Fruit fly (Drosophila melanogaster) whole organism, prepupa: ENCODE measurements around the gene CG32647.

ENCODE experiments used
- Blimp-1 ChIP-seq: fragments of 200-800 bp; sonication (Bioruptor generic); optimal IDR thresholded peaks from 3 replicates; lab custom pipeline; 2017; ENCODE audit warnings: missing biosample characterization, missing genetic modification characterization, mild to moderate bottlenecking, moderate library complexity, missing genetic modification reagents
- CG10669 ChIP-seq: fragments of 200-800 bp; sonication (Bioruptor generic); optimal IDR thresholded peaks from 3 replicates; lab custom pipeline; 2018; ENCODE audit warnings: missing biosample characterization, mild to moderate bottlenecking, missing genetic modification characterization, moderate library complexity
- CG11294 ChIP-seq: fragments of 200-800 bp; sonication (Bioruptor generic); IDR thresholded peaks from 2 replicates; pipeline ENCODE4 v1.3.6; 2022; ENCODE audit warnings: missing biosample characterization, missing genetic modification characterization
- CG11762 ChIP-seq: fragments of 200-800 bp; sonication (Bioruptor generic); optimal IDR thresholded peaks from 3 replicates; lab custom pipeline; 2016; ENCODE audit warnings: missing biosample characterization, missing genetic modification characterization; ENCODE audit not compliant: insufficient read depth
- CG11902 ChIP-seq: fragments of 200-800 bp; sonication (Bioruptor generic); optimal IDR thresholded peaks from 3 replicates; lab custom pipeline; 2016; ENCODE audit warnings: missing biosample characterization, missing genetic modification characterization
- CG15336 ChIP-seq: fragments of 200-800 bp; sonication (Bioruptor generic); IDR thresholded peaks from 2 replicates; pipeline ENCODE4 v1.3.6; 2022; ENCODE audit warnings: missing biosample characterization, missing genetic modification characterization
- CG1621 ChIP-seq: fragments of 200-800 bp; sonication (Bioruptor generic); optimal IDR thresholded peaks from 3 replicates; lab custom pipeline; 2018; ENCODE audit warnings: missing biosample characterization, mild to moderate bottlenecking, missing genetic modification characterization
- CG16779 ChIP-seq: fragments of 200-800 bp; sonication (Bioruptor generic); optimal IDR thresholded peaks from 3 replicates; lab custom pipeline; 2017; ENCODE audit warnings: missing biosample characterization, mild to moderate bottlenecking, missing genetic modification characterization
- CG3032 ChIP-seq: fragments of 200-800 bp; optimal IDR thresholded peaks from 2 replicates; lab custom pipeline; 2019; ENCODE audit warnings: missing biosample characterization, mild to moderate bottlenecking, missing genetic modification characterization, moderate library complexity
- CG31627 ChIP-seq: fragments of 200-800 bp; sonication (Bioruptor generic); optimal IDR thresholded peaks from 3 replicates; lab custom pipeline; 2016; ENCODE audit warnings: missing biosample characterization, missing genetic modification characterization
- CG34406 ChIP-seq: fragments of 200-800 bp; sonication (Bioruptor generic); optimal IDR thresholded peaks from 3 replicates; lab custom pipeline; 2016; ENCODE audit warnings: missing biosample characterization, missing genetic modification characterization
- CG3919 ChIP-seq: fragments of 200-800 bp; sonication (Bioruptor generic); optimal IDR thresholded peaks from 3 replicates; lab custom pipeline; 2016; ENCODE audit warnings: missing biosample characterization, missing genetic modification characterization
- CG4318 ChIP-seq: fragments of 200-800 bp; sonication (Bioruptor generic); optimal IDR thresholded peaks from 3 replicates; lab custom pipeline; 2017; ENCODE audit warnings: missing biosample characterization, mild to moderate bottlenecking, missing genetic modification characterization
- CG6276 ChIP-seq: fragments of 200-800 bp; sonication (Bioruptor generic); optimal IDR thresholded peaks from 2 replicates; lab custom pipeline; 2017; ENCODE audit warnings: missing biosample characterization, mild to moderate bottlenecking, missing genetic modification characterization
- CG6792 ChIP-seq: fragments of 200-800 bp; sonication (Bioruptor generic); optimal IDR thresholded peaks from 3 replicates; lab custom pipeline; 2016; ENCODE audit warnings: missing biosample characterization, missing genetic modification characterization
- CG6854 ChIP-seq: fragments of 200-800 bp; sonication (Bioruptor generic); optimal IDR thresholded peaks from 2 replicates; lab custom pipeline; 2017; ENCODE audit warnings: missing biosample characterization, mild to moderate bottlenecking, missing genetic modification characterization
- CG8119 ChIP-seq: fragments of 200-800 bp; sonication (Bioruptor generic); IDR thresholded peaks from 3 replicates; pipeline ENCODE4 v1.3.6; 2022; ENCODE audit warnings: missing biosample characterization, missing genetic modification characterization
- CG8632 ChIP-seq: fragments of 200-800 bp; sonication (Bioruptor generic); optimal IDR thresholded peaks from 3 replicates; lab custom pipeline; 2016; ENCODE audit warnings: missing biosample characterization, missing genetic modification characterization
- CG9139 ChIP-seq: fragments of 200-800 bp; sonication (Bioruptor generic); optimal IDR thresholded peaks from 3 replicates; lab custom pipeline; 2017; ENCODE audit warnings: missing biosample characterization, mild to moderate bottlenecking, missing genetic modification characterization
- Eip78C ChIP-seq: fragments of 200-800 bp; sonication (Bioruptor generic); peaks from one replicate; lab custom pipeline; 2016; ENCODE audit warnings: missing biosample characterization, missing genetic modification characterization
- Eip93F ChIP-seq: fragments of 200-800 bp; sonication (Bioruptor generic); optimal IDR thresholded peaks from 2 replicates; lab custom pipeline; 2016; ENCODE audit warnings: missing biosample characterization, mild to moderate bottlenecking, missing genetic modification characterization
- Hr38 ChIP-seq: sonication (Bioruptor generic); optimal IDR thresholded peaks from 2 replicates; lab custom pipeline; 2016; ENCODE audit warnings: missing biosample characterization, missing genetic modification characterization
- Hr39 ChIP-seq: fragments of 200-800 bp; sonication (Bioruptor generic); optimal IDR thresholded peaks from 2 replicates; lab custom pipeline; 2016; ENCODE audit warnings: missing biosample characterization, missing genetic modification characterization
- Lpt ChIP-seq: fragments of 200-800 bp; sonication (Bioruptor generic); optimal IDR thresholded peaks from 3 replicates; lab custom pipeline; 2016; ENCODE audit warnings: missing biosample characterization, missing genetic modification characterization
- Met ChIP-seq: fragments of 200-800 bp; sonication (Bioruptor generic); optimal IDR thresholded peaks from 3 replicates; lab custom pipeline; 2016; ENCODE audit warnings: missing biosample characterization, missing genetic modification characterization
- OdsH ChIP-seq: fragments of 200-800 bp; sonication (Bioruptor generic); optimal IDR thresholded peaks from 3 replicates; lab custom pipeline; 2016; ENCODE audit warnings: missing biosample characterization, missing genetic modification characterization
- Smox ChIP-seq: fragments of 200-800 bp; sonication (Bioruptor generic); optimal IDR thresholded peaks from 3 replicates; lab custom pipeline; 2016; ENCODE audit warnings: missing biosample characterization, missing genetic modification characterization
- Sox102F ChIP-seq: fragments of 200-800 bp; sonication (Bioruptor generic); optimal IDR thresholded peaks from 2 replicates; lab custom pipeline; 2016; ENCODE audit warnings: missing biosample characterization, mild to moderate bottlenecking, missing genetic modification characterization
- Sox14 ChIP-seq: fragments of 200-800 bp; sonication (Bioruptor generic); optimal IDR thresholded peaks from 3 replicates; lab custom pipeline; 2016; ENCODE audit warnings: missing biosample characterization, missing genetic modification characterization
- Sox15 ChIP-seq: fragments of 200-800 bp; sonication (Bioruptor generic); optimal IDR thresholded peaks from 3 replicates; lab custom pipeline; 2016; ENCODE audit warnings: missing biosample characterization, missing genetic modification characterization
- achi ChIP-seq: fragments of 200-800 bp; sonication (Bioruptor generic); optimal IDR thresholded peaks from 3 replicates; lab custom pipeline; 2016; ENCODE audit warnings: missing biosample characterization, missing genetic modification characterization
- acj6 ChIP-seq: fragments of 200-800 bp; sonication (Bioruptor generic); optimal IDR thresholded peaks from 3 replicates; lab custom pipeline; 2016; ENCODE audit warnings: missing biosample characterization, missing genetic modification characterization
- cyc ChIP-seq: fragments of 200-800 bp; sonication (Bioruptor generic); optimal IDR thresholded peaks from 3 replicates; lab custom pipeline; 2016; ENCODE audit warnings: missing biosample characterization, missing genetic modification characterization
- dac ChIP-seq: fragments of 200-800 bp; sonication (Bioruptor generic); optimal IDR thresholded peaks from 2 replicates; lab custom pipeline; 2017; ENCODE audit warnings: missing biosample characterization, mild to moderate bottlenecking, missing genetic modification characterization
- eg ChIP-seq: fragments of 200-800 bp; sonication (Bioruptor generic); IDR thresholded peaks from 3 replicates; pipeline ENCODE4 v1.3.6; 2022; ENCODE audit warnings: missing biosample characterization, missing genetic modification characterization
- esn ChIP-seq: fragments of 200-800 bp; sonication (Bioruptor generic); optimal IDR thresholded peaks from 2 replicates; lab custom pipeline; 2016; ENCODE audit warnings: missing biosample characterization, mild to moderate bottlenecking, missing genetic modification characterization, moderate library complexity
- fd59A ChIP-seq: fragments of 200-800 bp; sonication (Bioruptor generic); optimal IDR thresholded peaks from 2 replicates; lab custom pipeline; 2017; ENCODE audit warnings: missing biosample characterization, mild to moderate bottlenecking, missing genetic modification characterization, missing genetic modification reagents
- fd85E ChIP-seq: fragments of 200-800 bp; sonication (Bioruptor generic); optimal IDR thresholded peaks from 3 replicates; lab custom pipeline; 2016; ENCODE audit warnings: missing biosample characterization, missing genetic modification characterization
- fkh ChIP-seq: fragments of 200-800 bp; sonication (Bioruptor generic); optimal IDR thresholded peaks from 3 replicates; lab custom pipeline; 2017; ENCODE audit warnings: missing biosample characterization, mild to moderate bottlenecking, missing genetic modification characterization, moderate library complexity
- net ChIP-seq: fragments of 200-800 bp; sonication (Bioruptor generic); optimal IDR thresholded peaks from 3 replicates; lab custom pipeline; 2016; ENCODE audit warnings: missing biosample characterization, missing genetic modification characterization
- pdm3 ChIP-seq: fragments of 200-800 bp; sonication (Bioruptor generic); optimal IDR thresholded peaks from 3 replicates; lab custom pipeline; 2016; ENCODE audit warnings: missing biosample characterization, missing genetic modification characterization
- salr ChIP-seq, 2 experiments: fragments of 200-800 bp; sonication (Bioruptor generic); optimal IDR thresholded peaks; 3 replicates each; lab custom pipeline; 2016 to 2018; ENCODE audit warnings: missing biosample characterization in 2 of 2, missing genetic modification characterization in 2 of 2, mild to moderate bottlenecking in 1 of 2
- ss ChIP-seq, 2 experiments: fragments of 200-800 bp; sonication (Bioruptor generic); optimal IDR thresholded peaks; 2 replicates in 1 of 2; 3 replicates in 1 of 2; lab custom pipeline; 2017 to 2018; ENCODE audit warnings: mild to moderate bottlenecking in 2 of 2, missing biosample characterization in 2 of 2, missing genetic modification characterization in 2 of 2, moderate library complexity in 1 of 2
- svp ChIP-seq: fragments of 200-800 bp; sonication (Bioruptor generic); peaks from one replicate; lab custom pipeline; 2016; ENCODE audit warnings: missing biosample characterization, missing genetic modification characterization
- topi ChIP-seq: fragments of 200-800 bp; sonication (Bioruptor generic); optimal IDR thresholded peaks from 3 replicates; lab custom pipeline; 2016; ENCODE audit warnings: missing biosample characterization, missing genetic modification characterization
- vri ChIP-seq: fragments of 200-800 bp; sonication (Bioruptor generic); optimal IDR thresholded peaks from 3 replicates; lab custom pipeline; 2016; ENCODE audit warnings: missing biosample characterization, mild to moderate bottlenecking, missing genetic modification characterization

The CG32647 gene

dm6 chrX:12752196-12752595, 32.6 kb downstream of the CG32647 start (continued):
- TF ChIP-seq Met = peak; percentile 100
- TF ChIP-seq Sox15 (GFP tag; lab: Kevin White, UChicago) = peak; percentile 99
- TF ChIP-seq CG6854 (GFP tag; lab: Kevin White, UChicago) = peak; percentile 99
- peak; percentile 98 for TF ChIP-seq acj6 (GFP tag; lab: Kevin White, UChicago)
- TF ChIP-seq ss (GFP tag; optimal IDR thresholded peaks at IDR 0.05; lab: Kevin White, UChicago) = peak; percentile 100
- peak; percentile 99 for TF ChIP-seq CG1621 (tag; lab: Kevin White, UChicago)
- peak; percentile 99 for TF ChIP-seq CG11294 (GFP tag; lab: Robert Waterston, UW)
- TF ChIP-seq salr (GFP tag; optimal IDR thresholded peaks at IDR 0.05; lab: Kevin White, UChicago) = peak; percentile 99 to 100
- TF ChIP-seq eg = peak; percentile 99
- peak; percentile 99 for TF ChIP-seq Eip93F (GFP tag; lab: Kevin White, UChicago)
- peak; percentile 99 for TF ChIP-seq CG9139
- TF ChIP-seq CG11762 = peak; percentile 99
- TF ChIP-seq Smox (GFP tag; lab: Kevin White, UChicago) = peak; percentile 100
- TF ChIP-seq CG31627 = peak; percentile 100
- TF ChIP-seq CG3032 (tag; lab: Kevin White, UChicago) = peak; percentile 100
- TF ChIP-seq CG15336 (GFP tag; lab: Robert Waterston, UW) = peak; percentile 99
- TF ChIP-seq CG8119 (GFP tag; lab: Robert Waterston, UW) = peak; percentile 99
- TF ChIP-seq esn = peak; percentile 100
- TF ChIP-seq fd85E (GFP tag; lab: Kevin White, UChicago) = peak; percentile 97

- no peak for TF ChIP-seq CG6276 (GFP tag; lab: Kevin White, UChicago)
Measured at dm6 chrX:12751786-12752187, 33.0 kb downstream of the CG32647 start.

- TF ChIP-seq CG1621 (tag; lab: Kevin White, UChicago) (peak; percentile 99), CG9139 (peak; percentile 100), Sox102F (GFP tag; lab: Kevin White, UChicago) (peak; percentile 99), achi (GFP tag; lab: Kevin White, UChicago) (peak; percentile 99), Lpt (GFP tag; lab: Kevin White, UChicago) (peak; percentile 100), OdsH (GFP tag; lab: Kevin White, UChicago) (peak; percentile 100), cyc (GFP tag; lab: Kevin White, UChicago) (peak; percentile 100), CG15336 (GFP tag; lab: Robert Waterston, UW) (peak; percentile 100), CG3919 (GFP tag; lab: Kevin White, UChicago) (peak; percentile 100), net (GFP tag; lab: Kevin White, UChicago) (peak; percentile 100), Eip78C (GFP tag; lab: Kevin White, UChicago) (peak; percentile 100), Met (peak; percentile 100), CG34406 (GFP tag; lab: Kevin White, UChicago) (peak; percentile 100), CG4318 (peak; percentile 100), CG11902 (peak; percentile 99), fkh (GFP tag; lab: Kevin White, UChicago) (peak; percentile 87), CG8119 (GFP tag; lab: Robert Waterston, UW) (peak; percentile 100), pdm3 (GFP tag; lab: Kevin White, UChicago) (peak; percentile 100), Hr38 (GFP tag; lab: Kevin White, UChicago) (peak; percentile 96), vri (GFP tag; lab: Kevin White, UChicago) (peak; percentile 97), dac (GFP tag; lab: Kevin White, UChicago) (peak; percentile 100), svp (GFP tag; lab: Kevin White, UChicago) (peak; percentile 100), CG10669 (peak; percentile 100), CG3032 (tag; lab: Kevin White, UChicago) (peak; percentile 100), CG16779 (tag; lab: Kevin White, UChicago) (peak; percentile 100), CG6792 (GFP tag; lab: Kevin White, UChicago) (peak; percentile 100), Sox14 (peak; percentile 100), topi (GFP tag; lab: Kevin White, UChicago) (peak; percentile 100), CG8632 (GFP tag; lab: Kevin White, UChicago) (peak; percentile 100), ss (GFP tag; optimal IDR thresholded peaks at IDR 0.05; lab: Kevin White, UChicago) (peak; percentile 100), fd59A (peak; percentile 100), Blimp-1 (GFP tag; lab: Kevin White, UChicago) (peak; percentile 98), fd85E (GFP tag; lab: Kevin White, UChicago) (peak; percentile 97), CG11762 (peak; percentile 100), Hr39 (peak; percentile 100), acj6 (GFP tag; lab: Kevin White, UChicago) (peak; percentile 100)
Measured at dm6 chrX:12750928-12751631, 33.7 kb downstream of the CG32647 start.
